Worm (Caenorhabditis elegans) whole organism, L1 larva: ENCODE data around the gene lgc-45.

Experiments used
- ama-1 ChIP-seq: fragments of 150-350 bp; optimal IDR thresholded peaks from 2 replicates; lab custom pipeline; 2014
- ceh-63 ChIP-seq: fragments of 200-800 bp; sonication (Bioruptor generic); optimal IDR thresholded peaks from 2 replicates; lab custom pipeline; 2018; ENCODE audit warnings: mild to moderate bottlenecking, missing genetic modification characterization, missing compliant biosample characterization
- ceh-82 ChIP-seq, 3 experiments: fragments of 150-350 bp in 1 of 3; sonication (generic microtip) in 2 of 3; optimal IDR thresholded peaks; 2 replicates each; lab custom pipeline; 2014 to 2017; ENCODE audit warnings: missing biosample characterization in 3 of 3, missing genetic modification characterization in 3 of 3
- ces-1 ChIP-seq: fragments of 150-350 bp; optimal IDR thresholded peaks from 2 replicates; lab custom pipeline; 2014; ENCODE audit warnings: missing biosample characterization, missing genetic modification reagents, missing genetic modification characterization
- efl-1 ChIP-seq, 4 experiments: fragments of 150-350 bp; optimal IDR thresholded peaks in 3 of 4; peaks in 1 of 4; 1 replicate in 1 of 4; 2 replicates in 3 of 4; lab custom pipeline; 2014; ENCODE audit warnings: missing biosample characterization in 2 of 4, missing genetic modification characterization in 2 of 4, missing genetic modification reagents in 2 of 4
- fkh-10 ChIP-seq: sonication (generic microtip); optimal IDR thresholded peaks from 2 replicates; lab custom pipeline; 2017; ENCODE audit warnings: missing biosample characterization, missing genetic modification reagents, missing genetic modification characterization
- lin-13 ChIP-seq: fragments of 150-350 bp; optimal IDR thresholded peaks from 2 replicates; lab custom pipeline; 2014; ENCODE audit warnings: missing biosample characterization, missing genetic modification reagents, missing genetic modification characterization
- lin-39 ChIP-seq: fragments of 150-350 bp; optimal IDR thresholded peaks from 2 replicates; lab custom pipeline; 2014; ENCODE audit warnings: missing biosample characterization, missing genetic modification reagents, missing genetic modification characterization
- nhr-20 ChIP-seq: sonication (generic microtip); optimal IDR thresholded peaks from 2 replicates; lab custom pipeline; 2016; ENCODE audit warnings: mild to moderate bottlenecking, missing genetic modification characterization, missing compliant biosample characterization

DNA sequence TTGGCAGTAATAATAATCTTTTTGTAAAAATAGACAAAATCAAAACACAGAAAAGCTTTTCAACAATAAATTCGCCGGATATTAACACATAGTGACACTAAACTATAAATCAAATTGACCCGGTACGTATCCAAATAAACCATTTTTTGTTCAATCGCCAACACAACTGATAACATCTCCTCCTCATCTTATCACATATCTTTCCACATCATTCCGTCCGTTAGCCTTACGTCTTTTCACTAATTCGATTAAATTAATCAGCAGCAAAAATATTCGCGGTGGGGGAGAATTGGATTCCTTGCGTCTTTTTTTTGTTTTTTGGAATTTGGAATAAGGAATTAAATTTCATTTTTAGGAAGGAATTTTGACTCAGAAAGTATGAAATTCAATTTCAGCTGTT is 688 bp upstream of the lgc-45 start:
- TF ChIP-seq lin-13 = no peak
- no peak for TF ChIP-seq ceh-82 (tag; optimal IDR thresholded peaks at IDR 0.05; lab: Kevin White, UChicago)
- TF ChIP-seq lin-39 (tag; lab: Kevin White, UChicago) = no peak
- no peak for TF ChIP-seq ceh-63
- TF ChIP-seq fkh-10 = no peak
- TF ChIP-seq ces-1 (GFP tag; lab: Kevin White, UChicago) = no peak
- TF ChIP-seq ama-1 (lab: Kevin White, UChicago) = no peak
- TF ChIP-seq efl-1 (optimal IDR thresholded peaks at IDR 0.05; lab: Kevin White, UChicago) = no peak
- no peak for TF ChIP-seq efl-1 (GFP tag; optimal IDR thresholded peaks at IDR 0.05 in 1 of 2; lab: Kevin White, UChicago)
- no peak for TF ChIP-seq nhr-20 (tag; lab: Kevin White, UChicago)
